Fruit fly (Drosophila melanogaster) whole organism, embryonic: ENCODE data around the gene Pex10.
A peak's percentile ranks its signal among the peaks of the same experiment; 100 is the strongest.

Experiments
- Blimp-1 ChIP-seq: fragments of 200-800 bp; sonication (Bioruptor generic); optimal IDR thresholded peaks from 3 replicates; lab custom pipeline; 2018; ENCODE audit warnings: missing biosample characterization, missing genetic modification characterization, mild to moderate bottlenecking, moderate library complexity, missing genetic modification reagents
- CG10274 ChIP-seq: fragments of 200-800 bp; sonication (Bioruptor generic); optimal IDR thresholded peaks from 3 replicates; lab custom pipeline; 2017; ENCODE audit warnings: missing biosample characterization, mild to moderate bottlenecking, missing genetic modification characterization
- CG10321 ChIP-seq: fragments of 200-800 bp; sonication (Bioruptor generic); IDR thresholded peaks from 2 replicates; pipeline ENCODE4 v1.3.6; 2022; ENCODE audit warnings: missing biosample characterization, missing genetic modification characterization
- CG10543 ChIP-seq: fragments of 200-800 bp; sonication (Bioruptor generic); optimal IDR thresholded peaks from 3 replicates; lab custom pipeline; 2017; ENCODE audit warnings: missing biosample characterization, mild to moderate bottlenecking, missing genetic modification characterization, moderate library complexity
- CG11456 ChIP-seq: fragments of 200-800 bp; sonication (Bioruptor generic); IDR thresholded peaks from 3 replicates; pipeline ENCODE4 v1.3.6; 2022; ENCODE audit warnings: missing biosample characterization, missing genetic modification characterization
- CG11723 ChIP-seq: fragments of 200-800 bp; sonication (Bioruptor generic); optimal IDR thresholded peaks from 2 replicates; lab custom pipeline; 2017; ENCODE audit warnings: missing biosample characterization, mild to moderate bottlenecking, missing genetic modification characterization
- CG12071 ChIP-seq: fragments of 200-800 bp; sonication (Bioruptor generic); optimal IDR thresholded peaks from 3 replicates; lab custom pipeline; 2018; ENCODE audit warnings: missing biosample characterization, mild to moderate bottlenecking, missing genetic modification characterization
- CG13424 ChIP-seq: fragments of 200-800 bp; sonication (Bioruptor generic); optimal IDR thresholded peaks from 2 replicates; lab custom pipeline; 2019; ENCODE audit warnings: missing biosample characterization, mild to moderate bottlenecking, missing genetic modification characterization, moderate library complexity
- CG14014 ChIP-seq: fragments of 200-800 bp; sonication (Bioruptor generic); IDR thresholded peaks from 2 replicates; pipeline ENCODE4 v1.3.6; 2022; ENCODE audit warnings: missing biosample characterization, missing genetic modification characterization
- CG17186 ChIP-seq: fragments of 200-800 bp; sonication (Bioruptor generic); optimal IDR thresholded peaks from 3 replicates; lab custom pipeline; 2017; ENCODE audit warnings: missing biosample characterization, missing genetic modification reagents, missing genetic modification characterization
- CG17328 ChIP-seq: fragments of 200-800 bp; sonication (Bioruptor generic); IDR thresholded peaks from 2 replicates; pipeline ENCODE4 v1.3.6; 2022; ENCODE audit warnings: missing biosample characterization, missing genetic modification characterization
- CG17568 ChIP-seq: fragments of 200-800 bp; sonication (Bioruptor generic); optimal IDR thresholded peaks from 2 replicates; lab custom pipeline; 2018; ENCODE audit warnings: missing biosample characterization, mild to moderate bottlenecking, missing genetic modification characterization, moderate library complexity
- CG34224 ChIP-seq: fragments of 200-800 bp; sonication (Bioruptor generic); IDR thresholded peaks from 3 replicates; pipeline ENCODE4 v1.3.6; 2022; ENCODE audit warnings: missing biosample characterization, missing genetic modification characterization; ENCODE audit not compliant: partially characterized antibody
- CG34376 ChIP-seq: fragments of 200-800 bp; sonication (Bioruptor generic); optimal IDR thresholded peaks from 2 replicates; lab custom pipeline; 2018; ENCODE audit warnings: missing biosample characterization, mild to moderate bottlenecking, missing genetic modification characterization
- CG43689 ChIP-seq: fragments of 200-800 bp; sonication (Bioruptor generic); IDR thresholded peaks from 2 replicates; pipeline ENCODE4 v1.3.6; 2022; ENCODE audit warnings: missing biosample characterization, missing genetic modification characterization
- CG4617 ChIP-seq: fragments of 200-800 bp; sonication (Bioruptor generic); optimal IDR thresholded peaks from 3 replicates; lab custom pipeline; 2016; ENCODE audit warnings: missing biosample characterization, missing genetic modification characterization, borderline replicate concordance
- CG4707 ChIP-seq: fragments of 200-800 bp; sonication (Bioruptor generic); optimal IDR thresholded peaks from 2 replicates; lab custom pipeline; 2018; ENCODE audit warnings: missing biosample characterization, mild to moderate bottlenecking, missing genetic modification characterization, moderate library complexity
- CG4854 ChIP-seq: fragments of 200-800 bp; sonication (Bioruptor generic); optimal IDR thresholded peaks from 2 replicates; lab custom pipeline; 2016; ENCODE audit warnings: missing biosample characterization, missing genetic modification characterization, inconsistent platforms
- CG5180 ChIP-seq: fragments of 200-800 bp; sonication (Bioruptor generic); optimal IDR thresholded peaks from 3 replicates; lab custom pipeline; 2017; ENCODE audit warnings: missing biosample characterization, missing genetic modification characterization, mild to moderate bottlenecking, moderate library complexity, missing genetic modification reagents
- CG6254 ChIP-seq: fragments of 200-800 bp; sonication (Bioruptor generic); optimal IDR thresholded peaks from 3 replicates; lab custom pipeline; 2017; ENCODE audit warnings: mild to moderate bottlenecking, missing biosample characterization, missing genetic modification reagents, missing genetic modification characterization
- CTCF ChIP-seq: fragments of 200-800 bp; sonication (Bioruptor generic); optimal IDR thresholded peaks from 2 replicates; lab custom pipeline; 2017; ENCODE audit warnings: missing biosample characterization, mild to moderate bottlenecking, missing genetic modification characterization, moderate library complexity
- Camta ChIP-seq: fragments of 200-800 bp; sonication (Bioruptor generic); optimal IDR thresholded peaks from 2 replicates; lab custom pipeline; 2016; ENCODE audit warnings: missing biosample characterization, missing genetic modification characterization
- CrebB ChIP-seq: fragments of 200-800 bp; sonication (Bioruptor generic); optimal IDR thresholded peaks from 3 replicates; lab custom pipeline; 2018; ENCODE audit warnings: missing biosample characterization, mild to moderate bottlenecking, missing genetic modification characterization
- Deaf1 ChIP-seq: fragments of 200-800 bp; optimal IDR thresholded peaks from 3 replicates; lab custom pipeline; 2019; ENCODE audit warnings: missing biosample characterization, mild to moderate bottlenecking, missing genetic modification characterization, moderate library complexity
- Med ChIP-seq: fragments of 200-800 bp; sonication (Bioruptor generic); peaks from one replicate; lab custom pipeline; 2016; ENCODE audit warnings: missing biosample characterization, missing genetic modification characterization, mild to moderate bottlenecking, inconsistent platforms, moderate library complexity
- Stat92E ChIP-seq, 3 experiments: fragments of >200 bp in 2 of 3; fragments of 200-800 bp in 1 of 3; sonication (Bioruptor generic) in 1 of 3; optimal IDR thresholded peaks; 2 replicates each; lab custom pipeline; 2017 to 2019; ENCODE audit warnings: missing biosample characterization in 3 of 3, missing genetic modification characterization in 3 of 3, mild to moderate bottlenecking in 1 of 3, moderate library complexity in 1 of 3
- Trl ChIP-seq, 3 experiments: fragments of >200 bp in 2 of 3; fragments of 200-800 bp in 1 of 3; sonication (Bioruptor generic) in 1 of 3; optimal IDR thresholded peaks; 2 replicates in 1 of 3; 3 replicates in 2 of 3; lab custom pipeline; 2016 to 2017; ENCODE audit warnings: missing biosample characterization in 1 of 3, missing genetic modification characterization in 1 of 3
- YL-1 ChIP-seq: fragments of 200-800 bp; sonication (Bioruptor generic); optimal IDR thresholded peaks from 3 replicates; lab custom pipeline; 2017; ENCODE audit warnings: missing biosample characterization, mild to moderate bottlenecking, missing genetic modification characterization
- bbx ChIP-seq: fragments of 200-800 bp; sonication (Bioruptor generic); IDR thresholded peaks from 2 replicates; pipeline ENCODE4 v1.3.6; 2022; ENCODE audit warnings: missing biosample characterization, missing genetic modification characterization; ENCODE audit not compliant: partially characterized antibody
- bsh ChIP-seq, 2 experiments: fragments of 200-800 bp; sonication (Bioruptor generic); optimal IDR thresholded peaks; 2 replicates each; lab custom pipeline; 2017 to 2018; ENCODE audit warnings: mild to moderate bottlenecking in 2 of 2, missing biosample characterization in 2 of 2, missing genetic modification characterization in 2 of 2, moderate library complexity in 1 of 2
- cg ChIP-seq: fragments of 200-800 bp; sonication (Bioruptor generic); optimal IDR thresholded peaks from 3 replicates; lab custom pipeline; 2019; ENCODE audit warnings: missing biosample characterization, mild to moderate bottlenecking, missing genetic modification characterization, moderate library complexity
- chm ChIP-seq: fragments of 200-800 bp; sonication (Bioruptor generic); IDR thresholded peaks from 2 replicates; pipeline ENCODE4 v1.3.6; 2022; ENCODE audit warnings: missing biosample characterization, missing genetic modification characterization
- crc ChIP-seq: fragments of 200-800 bp; sonication (Bioruptor generic); optimal IDR thresholded peaks from 2 replicates; lab custom pipeline; 2016; ENCODE audit warnings: missing biosample characterization, missing genetic modification characterization
- cwo ChIP-seq: fragments of 200-800 bp; sonication (Bioruptor generic); optimal IDR thresholded peaks from 3 replicates; lab custom pipeline; 2017; ENCODE audit warnings: missing biosample characterization, missing genetic modification characterization, mild to moderate bottlenecking, moderate library complexity, missing genetic modification reagents
- ewg ChIP-seq: fragments of 200-800 bp; sonication (Bioruptor generic); optimal IDR thresholded peaks from 3 replicates; lab custom pipeline; 2017; ENCODE audit warnings: mild to moderate bottlenecking, missing biosample characterization, missing genetic modification reagents, missing genetic modification characterization
- exex ChIP-seq: fragments of 200-800 bp; sonication (Bioruptor generic); optimal IDR thresholded peaks from 4 replicates; lab custom pipeline; 2018; ENCODE audit warnings: missing biosample characterization, mild to moderate bottlenecking, missing genetic modification characterization, moderate library complexity
- gem ChIP-seq: fragments of 200-800 bp; sonication (Bioruptor generic); optimal IDR thresholded peaks from 2 replicates; lab custom pipeline; 2019; ENCODE audit warnings: missing biosample characterization, mild to moderate bottlenecking, missing genetic modification characterization, moderate library complexity
- nom ChIP-seq: fragments of 200-800 bp; sonication (Bioruptor generic); optimal IDR thresholded peaks from 2 replicates; lab custom pipeline; 2017; ENCODE audit warnings: missing biosample characterization, missing genetic modification characterization, mild to moderate bottlenecking, moderate library complexity, missing genetic modification reagents
- phol ChIP-seq: fragments of 200-800 bp; sonication (Bioruptor generic); optimal IDR thresholded peaks from 3 replicates; lab custom pipeline; 2018; ENCODE audit warnings: missing biosample characterization, mild to moderate bottlenecking, missing genetic modification characterization, moderate library complexity
- psq ChIP-seq: fragments of 200-800 bp; sonication (Bioruptor generic); optimal IDR thresholded peaks from 2 replicates; lab custom pipeline; 2017; ENCODE audit warnings: missing biosample characterization, missing genetic modification characterization
- rib ChIP-seq: fragments of 200-800 bp; sonication (Bioruptor generic); IDR thresholded peaks from 2 replicates; pipeline ENCODE4 v1.3.6; 2022; ENCODE audit warnings: missing biosample characterization, missing genetic modification characterization
- sens ChIP-seq: fragments of 200-800 bp; sonication (Bioruptor generic); peaks from one replicate; lab custom pipeline; 2016; ENCODE audit warnings: missing biosample characterization, missing genetic modification characterization
- shn ChIP-seq: fragments of 200-800 bp; sonication (Bioruptor generic); optimal IDR thresholded peaks from 3 replicates; lab custom pipeline; 2016; ENCODE audit warnings: missing biosample characterization, missing genetic modification characterization
- sna ChIP-seq: fragments of 200-800 bp; sonication (Bioruptor generic); IDR thresholded peaks from 2 replicates; pipeline ENCODE4 v1.3.6; 2022; ENCODE audit warnings: missing biosample characterization, missing genetic modification characterization; ENCODE audit not compliant: partially characterized antibody
- tin ChIP-seq: fragments of 200-800 bp; sonication (Bioruptor generic); optimal IDR thresholded peaks from 3 replicates; lab custom pipeline; 2016; ENCODE audit warnings: missing biosample characterization, missing genetic modification characterization
- wdn ChIP-seq: fragments of 200-800 bp; sonication (Bioruptor generic); IDR thresholded peaks from 2 replicates; pipeline ENCODE4 v1.3.6; 2022; ENCODE audit warnings: missing biosample characterization, missing genetic modification characterization
- zen2 ChIP-seq: fragments of 200-800 bp; sonication (Bioruptor generic); IDR thresholded peaks from 3 replicates; pipeline ENCODE4 v1.3.6; 2022; ENCODE audit warnings: missing biosample characterization, missing genetic modification characterization; ENCODE audit not compliant: partially characterized antibody

Gene Pex10

DNA sequence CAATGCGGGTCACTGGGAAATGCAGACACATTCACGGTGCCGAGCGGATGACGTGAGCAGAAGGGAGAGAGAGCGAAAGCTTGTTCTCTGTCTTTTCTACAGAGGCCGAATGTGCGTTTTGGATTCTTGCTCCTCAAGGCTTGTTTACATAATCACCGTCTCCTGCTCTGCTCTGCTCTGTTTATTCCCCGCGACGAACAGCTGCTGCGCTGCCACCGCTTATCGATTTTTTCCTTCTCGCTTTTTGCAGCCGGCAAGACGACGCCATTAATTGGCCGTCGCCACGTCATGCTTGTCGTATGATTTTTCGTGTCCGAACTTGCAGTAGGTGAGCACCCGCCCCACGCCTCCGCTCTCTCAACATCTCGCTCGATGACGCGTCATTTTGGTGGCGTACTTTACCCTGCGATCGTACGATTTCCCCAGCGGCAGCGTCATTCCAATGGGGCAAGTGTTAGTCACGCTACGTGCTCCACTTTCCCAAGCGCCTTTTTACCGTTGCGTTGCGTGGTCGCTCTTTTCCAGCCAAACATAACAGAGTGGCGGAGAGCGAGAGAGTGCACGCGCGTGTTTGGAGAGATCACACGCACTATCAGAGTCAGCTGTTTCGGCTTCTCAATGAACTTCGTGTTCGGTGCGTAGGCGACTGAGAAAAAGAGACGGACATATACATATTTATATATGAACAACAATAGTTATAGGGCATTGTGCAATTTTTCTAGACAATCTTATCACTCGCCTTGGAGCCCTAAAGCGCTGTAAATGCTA is 11.5 kb upstream of the Pex10 start (continued):
- TF ChIP-seq exex (tag; lab: Kevin White, UChicago), result peak; percentile 22
- peak; percentile 82 for TF ChIP-seq sens (GFP tag; lab: Kevin White, UChicago)
- TF ChIP-seq CG10543 (GFP tag; lab: Kevin White, UChicago), result peak; percentile 50
- TF ChIP-seq CG11456 (GFP tag; lab: Robert Waterston, UW), result no peak
- TF ChIP-seq zen2 (GFP tag; lab: Robert Waterston, UW), result peak; percentile 63; the same call in 1 of the 3 replicates
- TF ChIP-seq psq, result no peak
- no peak for TF ChIP-seq CG11723 (GFP tag; lab: Kevin White, UChicago)
- TF ChIP-seq YL-1 (GFP tag; lab: Kevin White, UChicago), result peak; percentile 35
- no peak for TF ChIP-seq CG17186 (GFP tag; lab: Kevin White, UChicago)
- peak; percentile 71 for TF ChIP-seq nom (GFP tag; lab: Kevin White, UChicago)
- TF ChIP-seq CTCF, result peak; percentile 29
- 0 out of 2 replicates have a peak, but pooled peaks have one; percentile 6 for TF ChIP-seq bbx
- peak; percentile 40 for TF ChIP-seq sna
- no peak for TF ChIP-seq Camta (GFP tag; lab: Kevin White, UChicago)
- 0 out of 3 replicates have a peak, but pooled peaks have one; percentile 21 for TF ChIP-seq CG34224 (GFP tag; lab: Robert Waterston, UW)
- no peak for TF ChIP-seq cg (GFP tag; lab: Kevin White, UChicago)
- peak; percentile 15 for TF ChIP-seq CG6254 (GFP tag; lab: Kevin White, UChicago)
- TF ChIP-seq Deaf1 (tag; lab: Kevin White, UChicago), result peak; percentile 83
- TF ChIP-seq CG5180 (GFP tag; lab: Kevin White, UChicago), result peak; percentile 14
- no peak for TF ChIP-seq wdn (GFP tag; lab: Robert Waterston, UW)
- no peak for TF ChIP-seq ewg (GFP tag; lab: Kevin White, UChicago)
- TF ChIP-seq CG12071 (GFP tag; lab: Kevin White, UChicago), result peak; percentile 5
- TF ChIP-seq rib (GFP tag; lab: Robert Waterston, UW), result peak; percentile 50; the same call in 1 of the 2 replicates
- peak; percentile 19 for TF ChIP-seq Blimp-1 (GFP tag; lab: Kevin White, UChicago)
- peak; percentile 13 for TF ChIP-seq gem (tag; lab: Kevin White, UChicago)
- TF ChIP-seq shn (GFP tag; lab: Kevin White, UChicago), result peak; percentile 42
- TF ChIP-seq Trl (optimal IDR thresholded peaks at IDR 0.05; lab: Kevin White, UChicago), result peak; percentile 82 to 86
- TF ChIP-seq Trl (GFP tag; optimal IDR thresholded peaks at IDR 0.05; lab: Kevin White, UChicago), result peak; percentile 17
- TF ChIP-seq bsh (GFP tag; optimal IDR thresholded peaks at IDR 0.05; lab: Kevin White, UChicago), result peak in 1 of 2 experiments; percentile 47
- peak in 1 of 3 experiments; percentile 22 for TF ChIP-seq Stat92E (GFP tag; optimal IDR thresholded peaks at IDR 0.05; lab: Kevin White, UChicago)
- no peak for TF ChIP-seq tin (GFP tag; lab: Kevin White, UChicago)
- TF ChIP-seq CG10274 (GFP tag; lab: Kevin White, UChicago), result no peak
- peak; percentile 86 for TF ChIP-seq CG10321 (GFP tag; lab: Robert Waterston, UW)
- peak; percentile 39 for TF ChIP-seq CG4617 (GFP tag; lab: Kevin White, UChicago)
- TF ChIP-seq CG34376, result peak; percentile 46
- TF ChIP-seq crc (GFP tag; lab: Kevin White, UChicago), result no peak
- TF ChIP-seq phol (tag; lab: Kevin White, UChicago), result peak; percentile 68
- peak; percentile 75 for TF ChIP-seq Med (GFP tag; lab: Kevin White, UChicago)
- peak; percentile 13 for TF ChIP-seq CG4707
- TF ChIP-seq CG14014 (GFP tag; lab: Robert Waterston, UW), result 0 out of 2 replicates have a peak, but pooled peaks have one; percentile 5
- TF ChIP-seq CrebB, result peak; percentile 15
- peak; percentile 76 for TF ChIP-seq cwo (GFP tag; lab: Kevin White, UChicago)
- peak; percentile 27 for TF ChIP-seq CG13424 (tag; lab: Kevin White, UChicago)
- no peak for TF ChIP-seq CG4854 (GFP tag; lab: Kevin White, UChicago)
- TF ChIP-seq CG17568, result peak; percentile 17
- TF ChIP-seq CG43689, result no peak
- TF ChIP-seq CG17328 (GFP tag; lab: Robert Waterston, UW), result no peak
- 0 out of 2 replicates have a peak, but pooled peaks have one; percentile 8 for TF ChIP-seq chm
